Fruit fly (Drosophila melanogaster): ENCODE data around the gene tant.

The tant gene

DNA sequence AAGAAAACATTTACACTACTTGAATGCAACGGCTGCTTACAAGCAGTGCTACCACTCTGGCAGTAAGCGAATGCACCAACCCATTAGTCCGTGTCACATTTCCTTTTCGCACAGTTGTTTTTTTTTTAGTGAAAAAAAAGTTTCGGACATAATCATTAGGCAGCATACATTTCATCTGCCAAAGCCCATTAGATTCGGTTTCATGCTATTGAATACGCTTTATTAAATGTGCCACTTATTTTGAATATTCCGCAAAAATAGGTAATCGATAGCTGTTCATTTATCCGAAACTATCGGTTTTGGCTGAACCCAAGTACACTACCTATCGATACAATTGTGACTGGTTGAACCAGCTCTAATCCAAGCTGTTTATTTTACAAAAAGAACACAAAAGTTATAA lies at the start of gene tant (continued):
- TF ChIP-seq CG18599 (GFP tag; optimal IDR thresholded peaks at IDR 0.05) (no peak), sug (tag; optimal IDR thresholded peaks at IDR 0.05) (peak; percentile 45), Ssrp (tag; optimal IDR thresholded peaks at IDR 0.05) (no peak), HLH4C (GFP tag; IDR thresholded peaks at IDR 0.05; ENCODE audit: partially characterized antibody) (peak; percentile 89), CG2129 (GFP tag; IDR thresholded peaks at IDR 0.05; ENCODE audit: partially characterized antibody) (peak; percentile 84), yki (optimal IDR thresholded peaks at IDR 0.05) (peak; percentile 55), ham (GFP tag; IDR thresholded peaks at IDR 0.05) (no peak), TFAM (GFP tag; optimal IDR thresholded peaks at IDR 0.05) (no peak), amos (GFP tag; IDR thresholded peaks at IDR 0.05; ENCODE audit: partially characterized antibody) (peak; percentile 92), CG10979 (tag; optimal IDR thresholded peaks at IDR 0.05) (peak; percentile 12), CG43689 (GFP tag; IDR thresholded peaks at IDR 0.05) (no peak), CG30431 (GFP tag; optimal IDR thresholded peaks at IDR 0.05) (no peak), psq (GFP tag; optimal IDR thresholded peaks at IDR 0.05) (no peak), tll (GFP tag; optimal IDR thresholded peaks at IDR 0.05) (peak; percentile 7 to 33), Dbx (GFP tag; IDR thresholded peaks at IDR 0.05) (no peak), CG4854 (GFP tag; optimal IDR thresholded peaks at IDR 0.05) (no peak), chif (GFP tag; optimal IDR thresholded peaks at IDR 0.05) (peak in 1 of 2 experiments; percentile 13), CG30403 (GFP tag; optimal IDR thresholded peaks at IDR 0.05) (peak; percentile 6), jumu (GFP tag; optimal IDR thresholded peaks at IDR 0.05) (peak; percentile 30), CG17385 (GFP tag; optimal IDR thresholded peaks at IDR 0.05) (no peak), D19A (tag; optimal IDR thresholded peaks at IDR 0.05) (no peak), NC2α (GFP tag; optimal IDR thresholded peaks at IDR 0.05) (no peak), so (GFP tag; IDR thresholded peaks at IDR 0.05) (no peak), Xbp1 (GFP tag; optimal IDR thresholded peaks at IDR 0.05) (peak; percentile 11), seq (GFP tag; IDR thresholded peaks at IDR 0.05) (no peak), Bgb (GFP tag; IDR thresholded peaks at IDR 0.05; ENCODE audit: partially characterized antibody) (peak; percentile 89), Mes4 (GFP tag; optimal IDR thresholded peaks at IDR 0.05) (no peak), pzg (GFP tag; optimal IDR thresholded peaks at IDR 0.05) (peak; percentile 76), CG15514 (GFP tag; optimal IDR thresholded peaks at IDR 0.05) (peak; percentile 91), CG3407 (GFP tag; optimal IDR thresholded peaks at IDR 0.05) (no peak), CG9797 (GFP tag; optimal IDR thresholded peaks at IDR 0.05) (peak; percentile 43), bigmax (GFP tag; optimal IDR thresholded peaks at IDR 0.05) (no peak), CG13296 (GFP tag; optimal IDR thresholded peaks at IDR 0.05) (no peak), nmo (GFP tag; optimal IDR thresholded peaks at IDR 0.05) (peak; percentile 77), scrt (GFP tag; optimal IDR thresholded peaks at IDR 0.05) (no peak), chm (GFP tag; IDR thresholded peaks at IDR 0.05) (no peak), tx (GFP tag; optimal IDR thresholded peaks at IDR 0.05) (no peak), da (GFP tag; optimal IDR thresholded peaks at IDR 0.05) (no peak), slp2 (GFP tag; optimal IDR thresholded peaks at IDR 0.05) (no peak), vnd (GFP tag; IDR thresholded peaks at IDR 0.05; ENCODE audit: partially characterized antibody) (peak; percentile 88), CG18764 (GFP tag; optimal IDR thresholded peaks at IDR 0.05) (peak; percentile 6), disco-r (GFP tag; optimal IDR thresholded peaks at IDR 0.05) (no peak), Abd-B (GFP tag; optimal IDR thresholded peaks at IDR 0.05) (peak; percentile 43), unc-4 (GFP tag; IDR thresholded peaks at IDR 0.05; ENCODE audit: partially characterized antibody) (peak; percentile 86), tna (GFP tag; IDR thresholded peaks at IDR 0.05; ENCODE audit: partially characterized antibody) (peak; percentile 80), mam (GFP tag; optimal IDR thresholded peaks at IDR 0.05) (peak; percentile 13), Doc2 (GFP tag; IDR thresholded peaks at IDR 0.05) (no peak), CG6689 (GFP tag; IDR thresholded peaks at IDR 0.05) (no peak), ERR (GFP tag; optimal IDR thresholded peaks at IDR 0.05) (no peak), CkIIα-i1 (GFP tag; IDR thresholded peaks at IDR 0.05) (no peak), Lhr (GFP tag; optimal IDR thresholded peaks at IDR 0.05) (peak; percentile 74)

Measured in whole organism, embryonic.